Fruit fly (Drosophila melanogaster): ENCODE results near the gene Pig1.

dm6 chrX:3281958-3282357 lies 32.9 kb upstream of the Pig1 start:
- TF ChIP-seq CG8478 (optimal IDR thresholded peaks at IDR 0.05) (no peak), CTCF (optimal IDR thresholded peaks at IDR 0.05) (no peak)
